Fruit fly (Drosophila melanogaster) S2 (cell line): Measurements from ENCODE around the gene CG46462.

Source experiments
- CG8478 ChIP-seq: fragments of >200 bp; optimal IDR thresholded peaks from 2 replicates; lab custom pipeline; 2018
- CTCF ChIP-seq, 2 experiments: fragments of >200 bp; optimal IDR thresholded peaks; 2 replicates each; lab custom pipeline; 2018

- no peak for TF ChIP-seq CG8478
- no peak for TF ChIP-seq CTCF (optimal IDR thresholded peaks at IDR 0.05; lab: Kevin White, UChicago)
These were observed 37.5 kb downstream of the CG46462 start for dm6 chr3L:19968725-19969598.
